Fruit fly (Drosophila melanogaster) whole organism, embryonic: ENCODE measurements around the gene CG7065.

Experiments used
- B-H2 ChIP-seq: fragments of 200-800 bp; sonication (Bioruptor generic); optimal IDR thresholded peaks from 2 replicates; lab custom pipeline; 2018; ENCODE audit warnings: missing biosample characterization, mild to moderate bottlenecking, missing genetic modification characterization
- Blimp-1 ChIP-seq: fragments of 200-800 bp; sonication (Bioruptor generic); optimal IDR thresholded peaks from 3 replicates; lab custom pipeline; 2018; ENCODE audit warnings: missing biosample characterization, missing genetic modification characterization, mild to moderate bottlenecking, moderate library complexity, missing genetic modification reagents
- CG11560 ChIP-seq: fragments of 200-800 bp; sonication (Bioruptor generic); IDR thresholded peaks from 3 replicates; pipeline ENCODE4 v1.3.6; 2022; ENCODE audit warnings: missing biosample characterization, missing genetic modification characterization
- CG12236 ChIP-seq: fragments of 200-800 bp; sonication (Bioruptor generic); optimal IDR thresholded peaks from 2 replicates; lab custom pipeline; 2016; ENCODE audit warnings: missing biosample characterization, missing genetic modification characterization
- CG13287 ChIP-seq: fragments of 200-800 bp; sonication (Bioruptor generic); IDR thresholded peaks from 2 replicates; pipeline ENCODE4 v1.3.6; 2022; ENCODE audit warnings: missing biosample characterization, missing genetic modification characterization; ENCODE audit not compliant: partially characterized antibody
- CG14014 ChIP-seq: fragments of 200-800 bp; sonication (Bioruptor generic); IDR thresholded peaks from 2 replicates; pipeline ENCODE4 v1.3.6; 2022; ENCODE audit warnings: missing biosample characterization, missing genetic modification characterization
- CG14441 ChIP-seq: fragments of 200-800 bp; sonication (Bioruptor generic); IDR thresholded peaks from 2 replicates; pipeline ENCODE4 v1.3.6; 2022; ENCODE audit warnings: missing biosample characterization, missing genetic modification characterization
- CG1529 ChIP-seq: fragments of 200-800 bp; sonication (Bioruptor generic); optimal IDR thresholded peaks from 3 replicates; lab custom pipeline; 2018; ENCODE audit warnings: missing biosample characterization, missing genetic modification characterization
- CG17568 ChIP-seq: fragments of 200-800 bp; sonication (Bioruptor generic); optimal IDR thresholded peaks from 2 replicates; lab custom pipeline; 2018; ENCODE audit warnings: missing biosample characterization, mild to moderate bottlenecking, missing genetic modification characterization, moderate library complexity
- CG31441 ChIP-seq: fragments of 200-800 bp; sonication (Bioruptor generic); IDR thresholded peaks from 2 replicates; pipeline ENCODE4 v1.3.6; 2022; ENCODE audit warnings: missing biosample characterization, missing genetic modification characterization
- CG32767 ChIP-seq: fragments of 200-800 bp; sonication (Bioruptor generic); IDR thresholded peaks from 2 replicates; pipeline ENCODE4 v1.3.6; 2022; ENCODE audit warnings: missing biosample characterization, missing genetic modification characterization
- CG3407 ChIP-seq: fragments of 200-800 bp; sonication (Bioruptor generic); optimal IDR thresholded peaks from 2 replicates; lab custom pipeline; 2018; ENCODE audit warnings: missing biosample characterization, mild to moderate bottlenecking, missing genetic modification characterization
- CG3995 ChIP-seq: fragments of 200-800 bp; sonication (Bioruptor generic); optimal IDR thresholded peaks from 3 replicates; lab custom pipeline; 2016; ENCODE audit warnings: missing biosample characterization, missing genetic modification characterization
- CG4730 ChIP-seq: fragments of 200-800 bp; sonication (Bioruptor generic); IDR thresholded peaks from 2 replicates; pipeline ENCODE4 v1.3.6; 2022; ENCODE audit warnings: missing biosample characterization, missing genetic modification characterization
- CG6654 ChIP-seq: fragments of 200-800 bp; sonication (Bioruptor generic); optimal IDR thresholded peaks from 2 replicates; lab custom pipeline; 2017; ENCODE audit warnings: missing biosample characterization, mild to moderate bottlenecking, missing genetic modification characterization
- CG7786 ChIP-seq: fragments of 200-800 bp; sonication (Bioruptor generic); optimal IDR thresholded peaks from 2 replicates; lab custom pipeline; 2016; ENCODE audit warnings: missing biosample characterization, missing genetic modification characterization
- CG8290 ChIP-seq, 3 experiments: fragments of 200-800 bp; sonication (Bioruptor generic); optimal IDR thresholded peaks; 2 replicates each; lab custom pipeline; 2016 to 2019; ENCODE audit warnings: missing biosample characterization in 3 of 3, missing genetic modification characterization in 3 of 3, mild to moderate bottlenecking in 2 of 3, moderate library complexity in 1 of 3
- CG8924 ChIP-seq: fragments of 200-800 bp; optimal IDR thresholded peaks from 3 replicates; lab custom pipeline; 2019; ENCODE audit warnings: missing biosample characterization, mild to moderate bottlenecking, missing genetic modification characterization, moderate library complexity
- Dref ChIP-seq: fragments of 200-800 bp; sonication (Bioruptor generic); IDR thresholded peaks from 2 replicates; pipeline ENCODE4 v1.3.6; 2022; ENCODE audit warnings: missing biosample characterization, missing genetic modification characterization
- E2f1 ChIP-seq: fragments of 200-800 bp; sonication (Bioruptor generic); IDR thresholded peaks from 2 replicates; pipeline ENCODE4 v1.3.6; 2022; ENCODE audit warnings: missing biosample characterization, missing genetic modification characterization
- E2f2 ChIP-seq: fragments of 200-800 bp; sonication (Bioruptor generic); IDR thresholded peaks from 2 replicates; pipeline ENCODE4 v1.3.6; 2022; ENCODE audit warnings: missing biosample characterization, missing genetic modification characterization
- H2.0 ChIP-seq: fragments of 200-800 bp; sonication (Bioruptor generic); IDR thresholded peaks from 2 replicates; pipeline ENCODE4 v1.3.6; 2022; ENCODE audit warnings: missing biosample characterization, missing genetic modification characterization
- HLHmδ ChIP-seq: fragments of 200-800 bp; sonication (Bioruptor generic); optimal IDR thresholded peaks from 2 replicates; lab custom pipeline; 2018; ENCODE audit warnings: missing biosample characterization, mild to moderate bottlenecking, missing genetic modification characterization, moderate library complexity
- HmgZ ChIP-seq: fragments of 200-800 bp; sonication (Bioruptor generic); optimal IDR thresholded peaks from 2 replicates; lab custom pipeline; 2018; ENCODE audit warnings: missing biosample characterization, mild to moderate bottlenecking, missing genetic modification characterization
- Myb ChIP-seq: fragments of 200-800 bp; sonication (Bioruptor generic); optimal IDR thresholded peaks from 2 replicates; lab custom pipeline; 2016; ENCODE audit warnings: missing biosample characterization, missing genetic modification characterization
- Nf-YA ChIP-seq: fragments of 200-800 bp; sonication (Bioruptor generic); IDR thresholded peaks from 2 replicates; pipeline ENCODE4 v1.3.6; 2022; ENCODE audit warnings: missing biosample characterization, missing genetic modification characterization
- Opbp ChIP-seq: fragments of 200-800 bp; sonication (Bioruptor generic); IDR thresholded peaks from 3 replicates; pipeline ENCODE4 v1.3.6; 2022; ENCODE audit warnings: missing biosample characterization, missing genetic modification characterization; ENCODE audit not compliant: partially characterized antibody
- Pdp1 ChIP-seq, 2 experiments: fragments of 200-800 bp; sonication (Bioruptor generic); optimal IDR thresholded peaks; 3 replicates each; lab custom pipeline; 2016; ENCODE audit warnings: missing biosample characterization in 2 of 2, missing genetic modification characterization in 2 of 2, mild to moderate bottlenecking in 1 of 2, moderate library complexity in 1 of 2
- Sry-δ ChIP-seq: fragments of 200-800 bp; sonication (Bioruptor generic); optimal IDR thresholded peaks from 2 replicates; lab custom pipeline; 2016; ENCODE audit warnings: missing biosample characterization, missing genetic modification characterization
- bab2 ChIP-seq: fragments of 200-800 bp; sonication (Bioruptor generic); optimal IDR thresholded peaks from 2 replicates; lab custom pipeline; 2016; ENCODE audit warnings: missing biosample characterization, missing genetic modification characterization
- cas ChIP-seq: fragments of 200-800 bp; sonication (Bioruptor generic); IDR thresholded peaks from 2 replicates; pipeline ENCODE4 v1.3.6; 2022; ENCODE audit warnings: missing biosample characterization, missing genetic modification characterization
- cato ChIP-seq: fragments of 200-800 bp; sonication (Bioruptor generic); optimal IDR thresholded peaks from 2 replicates; lab custom pipeline; 2016; ENCODE audit warnings: missing biosample characterization, missing genetic modification characterization, borderline replicate concordance
- corto ChIP-seq: fragments of 200-800 bp; sonication (Bioruptor generic); optimal IDR thresholded peaks from 2 replicates; lab custom pipeline; 2016; ENCODE audit warnings: missing biosample characterization, mild to moderate bottlenecking, missing genetic modification characterization, moderate library complexity
- crol ChIP-seq: fragments of 200-800 bp; sonication (Bioruptor generic); IDR thresholded peaks from 2 replicates; pipeline ENCODE4 v1.3.6; 2022; ENCODE audit warnings: missing biosample characterization, missing genetic modification characterization
- crp ChIP-seq, 2 experiments: fragments of 200-800 bp; sonication (Bioruptor generic); optimal IDR thresholded peaks; 2 replicates in 1 of 2; 3 replicates in 1 of 2; lab custom pipeline; 2017; ENCODE audit warnings: missing biosample characterization in 2 of 2, missing genetic modification characterization in 2 of 2, mild to moderate bottlenecking in 1 of 2, moderate library complexity in 1 of 2
- dimm ChIP-seq: fragments of 200-800 bp; sonication (Bioruptor generic); IDR thresholded peaks from 2 replicates; pipeline ENCODE4 v1.3.6; 2022; ENCODE audit warnings: missing biosample characterization, missing genetic modification characterization
- disco-r ChIP-seq: fragments of 200-800 bp; sonication (Bioruptor generic); optimal IDR thresholded peaks from 2 replicates; lab custom pipeline; 2016; ENCODE audit warnings: missing biosample characterization, missing genetic modification characterization
- en ChIP-seq: fragments of 200-800 bp; sonication (Bioruptor generic); optimal IDR thresholded peaks from 2 replicates; lab custom pipeline; 2016; ENCODE audit warnings: missing biosample characterization, missing genetic modification characterization
- gfzf ChIP-seq: fragments of 200-800 bp; sonication (Bioruptor generic); optimal IDR thresholded peaks from 2 replicates; lab custom pipeline; 2016; ENCODE audit warnings: missing biosample characterization, mild to moderate bottlenecking, missing genetic modification characterization, moderate library complexity
- hb ChIP-seq: fragments of 200-800 bp; sonication (Bioruptor generic); IDR thresholded peaks from 3 replicates; pipeline ENCODE4 v1.3.6; 2022; ENCODE audit warnings: missing biosample characterization, missing genetic modification characterization; ENCODE audit not compliant: partially characterized antibody
- ind ChIP-seq: fragments of 200-800 bp; sonication (Bioruptor generic); optimal IDR thresholded peaks from 3 replicates; lab custom pipeline; 2016; ENCODE audit warnings: missing biosample characterization, missing genetic modification characterization
- kah ChIP-seq: fragments of 200-800 bp; sonication (Bioruptor generic); optimal IDR thresholded peaks from 2 replicates; lab custom pipeline; 2018; ENCODE audit warnings: missing biosample characterization, mild to moderate bottlenecking, missing genetic modification characterization
- pho ChIP-seq: fragments of 200-800 bp; sonication (Bioruptor generic); optimal IDR thresholded peaks from 2 replicates; lab custom pipeline; 2016; ENCODE audit warnings: missing biosample characterization, missing genetic modification characterization
- ro ChIP-seq: fragments of 200-800 bp; sonication (Bioruptor generic); IDR thresholded peaks from 2 replicates; pipeline ENCODE4 v1.3.6; 2022; ENCODE audit warnings: missing biosample characterization, missing genetic modification characterization
- schlank ChIP-seq: fragments of 200-800 bp; sonication (Bioruptor generic); optimal IDR thresholded peaks from 2 replicates; lab custom pipeline; 2018; ENCODE audit warnings: missing biosample characterization, mild to moderate bottlenecking, missing genetic modification characterization
- sd ChIP-seq: fragments of 200-800 bp; sonication (Bioruptor generic); optimal IDR thresholded peaks from 3 replicates; lab custom pipeline; 2018; ENCODE audit warnings: missing biosample characterization, mild to moderate bottlenecking, missing genetic modification characterization, moderate library complexity
- sim ChIP-seq: fragments of 200-800 bp; sonication (Bioruptor generic); IDR thresholded peaks from 2 replicates; pipeline ENCODE4 v1.3.6; 2022; ENCODE audit warnings: missing biosample characterization, missing genetic modification characterization
- stwl ChIP-seq: fragments of 200-800 bp; sonication (Bioruptor generic); optimal IDR thresholded peaks from 3 replicates; lab custom pipeline; 2018; ENCODE audit warnings: missing biosample characterization, mild to moderate bottlenecking, missing genetic modification characterization, moderate library complexity
- tna ChIP-seq: fragments of 200-800 bp; sonication (Bioruptor generic); IDR thresholded peaks from 2 replicates; pipeline ENCODE4 v1.3.6; 2022; ENCODE audit warnings: missing biosample characterization, missing genetic modification characterization; ENCODE audit not compliant: partially characterized antibody
- vnd ChIP-seq: fragments of 200-800 bp; sonication (Bioruptor generic); IDR thresholded peaks from 3 replicates; pipeline ENCODE4 v1.3.6; 2022; ENCODE audit warnings: missing biosample characterization, missing genetic modification characterization; ENCODE audit not compliant: partially characterized antibody
- zfh1 ChIP-seq: fragments of 200-800 bp; sonication (Bioruptor generic); IDR thresholded peaks from 3 replicates; pipeline ENCODE4 v1.3.6; 2022; ENCODE audit warnings: missing biosample characterization, missing genetic modification characterization

CG7065 gene

dm6 chrX:9158366-9158765 is 16.1 kb downstream of the CG7065 start, which contains the start of the genes Ost48 and Dlip1 (continued):
- TF ChIP-seq gfzf, result peak; percentile 64
- TF ChIP-seq CG14441 (GFP tag; lab: Robert Waterston, UW), result no peak
- no peak for TF ChIP-seq kah (GFP tag; lab: Kevin White, UChicago)
- no peak for TF ChIP-seq CG8924
- TF ChIP-seq vnd (GFP tag; lab: Robert Waterston, UW), result 0 out of 3 replicates have a peak, but pooled peaks have one; percentile 30
- no peak for TF ChIP-seq Nf-YA
- TF ChIP-seq cato (GFP tag; lab: Kevin White, UChicago), result no peak
- TF ChIP-seq E2f1 (GFP tag; lab: Robert Waterston, UW), result no peak
- TF ChIP-seq Myb (GFP tag; lab: Kevin White, UChicago), result no peak
- no peak for TF ChIP-seq CG7786 (GFP tag; lab: Kevin White, UChicago)
- no peak for TF ChIP-seq CG8290 (GFP tag; optimal IDR thresholded peaks at IDR 0.05; lab: Kevin White, UChicago)
- no peak for TF ChIP-seq CG8290 (tag; optimal IDR thresholded peaks at IDR 0.05; lab: Kevin White, UChicago)
- peak; percentile 62; the same call in 2 of the 3 replicates for TF ChIP-seq CG11560 (tag; lab: Robert Waterston, UW)
- TF ChIP-seq CG17568 (GFP tag; lab: Kevin White, UChicago), result peak; percentile 49
- TF ChIP-seq CG4730, result no peak
- peak; percentile 34 for TF ChIP-seq sd (tag; lab: Kevin White, UChicago)
- peak in 1 of 2 experiments; percentile 18 for TF ChIP-seq crp (GFP tag; optimal IDR thresholded peaks at IDR 0.05; lab: Kevin White, UChicago)
- TF ChIP-seq corto (GFP tag; lab: Kevin White, UChicago), result no peak
- no peak for TF ChIP-seq pho
- TF ChIP-seq Pdp1 (GFP tag; optimal IDR thresholded peaks at IDR 0.05; lab: Kevin White, UChicago), result no peak
- TF ChIP-seq B-H2 (GFP tag; lab: Kevin White, UChicago), result no peak
- TF ChIP-seq CG31441, result no peak
- no peak for TF ChIP-seq disco-r (GFP tag; lab: Kevin White, UChicago)
- no peak for TF ChIP-seq cas (GFP tag; lab: Robert Waterston, UW)
- no peak for TF ChIP-seq ind (GFP tag; lab: Kevin White, UChicago)
- TF ChIP-seq sim (GFP tag; lab: Robert Waterston, UW), result no peak
- TF ChIP-seq CG13287 (GFP tag; lab: Robert Waterston, UW), result peak; percentile 61; the same call in 1 of the 2 replicates
- no peak for TF ChIP-seq Blimp-1 (GFP tag; lab: Kevin White, UChicago)
- no peak for TF ChIP-seq CG1529 (GFP tag; lab: Kevin White, UChicago)
- TF ChIP-seq CG6654 (GFP tag; lab: Kevin White, UChicago), result no peak
- peak; percentile 40 for TF ChIP-seq Sry-δ (GFP tag; lab: Kevin White, UChicago)

dm6 chrX:9159736-9160135 is 17.4 kb downstream of the CG7065 start, which contains the start of gene NdufA3:
NdufA3 (minus strand) TSS chrX:9160052.
- TF ChIP-seq CG32767 (GFP tag; lab: Robert Waterston, UW) (no peak), en (no peak), E2f2 (peak; percentile 50), H2.0 (no peak), CG3407 (GFP tag; lab: Kevin White, UChicago) (no peak), hb (peak; percentile 81), HLHmδ (GFP tag; lab: Kevin White, UChicago) (no peak), CG12236 (GFP tag; lab: Kevin White, UChicago) (no peak), HmgZ (tag; lab: Kevin White, UChicago) (peak; percentile 32), Dref (GFP tag; lab: Robert Waterston, UW) (peak; percentile 84), dimm (GFP tag; lab: Robert Waterston, UW) (no peak), ro (no peak), Sry-δ (GFP tag; lab: Kevin White, UChicago) (peak; percentile 86), zfh1 (GFP tag; lab: Robert Waterston, UW) (no peak), crol (GFP tag; lab: Robert Waterston, UW) (no peak), bab2 (no peak), Opbp (GFP tag; lab: Robert Waterston, UW) (peak; percentile 82), CG14014 (GFP tag; lab: Robert Waterston, UW) (no peak), stwl (tag; lab: Kevin White, UChicago) (peak; percentile 23), schlank (tag; lab: Kevin White, UChicago) (no peak), CG13287 (GFP tag; lab: Robert Waterston, UW) (peak; percentile 83), tna (peak; percentile 71), CG3995 (GFP tag; lab: Kevin White, UChicago) (peak; percentile 85)
